Worm (Caenorhabditis elegans): Measurements from ENCODE around the gene str-116.

DNA sequence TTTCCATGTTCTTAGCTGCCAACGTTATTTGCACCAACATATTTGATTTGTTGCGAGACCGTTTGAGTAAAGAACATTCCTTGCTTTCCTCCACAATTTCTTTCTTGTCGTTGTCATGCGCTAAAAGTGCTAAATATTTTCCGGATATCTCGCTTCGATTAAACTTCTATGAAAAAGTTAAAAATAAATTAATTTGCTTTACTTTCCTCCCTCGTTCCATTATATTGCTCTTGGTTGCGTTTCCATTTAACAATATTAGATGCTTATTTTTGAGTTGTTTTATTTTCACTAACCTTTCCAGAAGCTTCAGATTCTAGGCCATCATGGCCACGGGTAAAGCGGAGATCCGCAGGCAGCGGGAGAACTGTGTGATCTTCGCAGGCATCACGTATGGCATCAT, 25.2 kb upstream of the str-116 start, which contains the start of gene pgap-1:
- TF ChIP-seq nhr-237 (tag; optimal IDR thresholded peaks at IDR 0.05) (no peak), snpc-4 (tag; optimal IDR thresholded peaks at IDR 0.05) (no peak), elt-1 (tag; optimal IDR thresholded peaks at IDR 0.05; ENCODE audit: borderline replicate concordance, insufficient read depth) (no peak), ztf-11 (tag; optimal IDR thresholded peaks at IDR 0.05) (no peak)
